Worm (Caenorhabditis elegans) whole organism, midembryonic: Measurements from ENCODE around the gene srt-27.

Source experiments
- flt-1 ChIP-seq: fragments of 200-800 bp; sonication (Bioruptor generic); IDR thresholded peaks from 2 replicates; pipeline ENCODE4 v1.3.6; 2022; ENCODE audit warnings: missing genetic modification characterization, missing compliant biosample characterization
- med-1 ChIP-seq: sonication (generic microtip); optimal IDR thresholded peaks from 2 replicates; lab custom pipeline; 2017; ENCODE audit warnings: missing genetic modification characterization, mild to moderate bottlenecking, missing compliant biosample characterization, antibody characterized with exemption, missing genetic modification reagents; ENCODE audit not compliant: insufficient read depth
- ztf-29 ChIP-seq: fragments of 200-800 bp; sonication (Bioruptor generic); IDR thresholded peaks from 2 replicates; pipeline ENCODE4 v1.3.6; 2022; ENCODE audit warnings: missing genetic modification reagents, missing genetic modification characterization, missing compliant biosample characterization

ce11 chrV:2759456-2759855 lies 38.8 kb upstream of the srt-27 start, which contains the start of gene srg-58:
- no peak for TF ChIP-seq flt-1 (GFP tag; lab: Robert Waterston, UW)
- no peak for TF ChIP-seq ztf-29
- TF ChIP-seq med-1 (GFP tag; lab: Kevin White, UChicago) = no peak
